Fruit fly (Drosophila melanogaster): ENCODE measurements around the gene shf.

- TF ChIP-seq Clk (GFP tag; optimal IDR thresholded peaks at IDR 0.05) (no peak), CG11617 (GFP tag; optimal IDR thresholded peaks at IDR 0.05) (no peak), toe (GFP tag; optimal IDR thresholded peaks at IDR 0.05) (no peak), bab1 (GFP tag; optimal IDR thresholded peaks at IDR 0.05) (no peak)
These were observed 33.2 kb downstream of the shf start for dm6 chrX:6746221-6746620.
